Fruit fly (Drosophila melanogaster): Measurements from ENCODE around the gene Syn1.

DNA sequence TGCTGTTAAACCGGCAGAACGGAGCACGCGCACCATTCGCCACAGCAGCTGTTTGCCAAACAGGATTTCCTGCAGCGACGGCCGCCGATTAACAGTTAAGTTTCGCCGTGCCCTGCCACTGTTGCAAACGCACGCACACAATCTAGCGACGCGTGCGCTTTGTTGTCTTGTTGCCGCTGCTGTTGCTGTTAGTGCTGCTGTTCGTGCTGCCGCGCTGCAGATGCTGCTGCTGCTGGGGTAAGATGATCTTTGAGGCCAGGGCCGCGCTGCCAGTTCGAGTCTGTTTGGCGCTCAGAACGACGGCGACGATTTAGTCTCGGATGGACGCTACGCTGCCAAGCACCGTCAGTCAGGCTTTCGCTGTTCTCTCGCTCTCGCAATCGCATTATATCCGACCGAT, 38.2 kb upstream of the Syn1 start, which contains the start of gene eg:
- no peak for TF ChIP-seq fd59A (GFP tag; optimal IDR thresholded peaks at IDR 0.05)
- TF ChIP-seq CG6276 (GFP tag; optimal IDR thresholded peaks at IDR 0.05), result no peak
- TF ChIP-seq CG6792 (GFP tag; optimal IDR thresholded peaks at IDR 0.05), result no peak
- TF ChIP-seq Met (GFP tag; optimal IDR thresholded peaks at IDR 0.05), result no peak
- no peak for TF ChIP-seq Eip75B (GFP tag; optimal IDR thresholded peaks at IDR 0.05)
- no peak for TF ChIP-seq Hr39 (GFP tag; optimal IDR thresholded peaks at IDR 0.05)
- TF ChIP-seq Sox102F (GFP tag; optimal IDR thresholded peaks at IDR 0.05), result no peak
- no peak for TF ChIP-seq fkh (GFP tag; optimal IDR thresholded peaks at IDR 0.05)
- TF ChIP-seq Blimp-1 (GFP tag; optimal IDR thresholded peaks at IDR 0.05), result no peak
- TF ChIP-seq CG10631 (GFP tag; optimal IDR thresholded peaks at IDR 0.05), result no peak
- peak; percentile 9 for TF ChIP-seq CG3919 (GFP tag; optimal IDR thresholded peaks at IDR 0.05)
- TF ChIP-seq spab (GFP tag; optimal IDR thresholded peaks at IDR 0.05), result peak; percentile 19
- TF ChIP-seq CG8319 (GFP tag; optimal IDR thresholded peaks at IDR 0.05), result no peak
- no peak for TF ChIP-seq Sox14 (GFP tag; optimal IDR thresholded peaks at IDR 0.05)

All from whole organism, prepupa.